Worm (Caenorhabditis elegans) whole organism, early embryonic: Measurements from ENCODE around the gene B0495.5.

ENCODE experiments used
- B0310.2 ChIP-seq: sonication (generic microtip); optimal IDR thresholded peaks from 2 replicates; lab custom pipeline; 2016; ENCODE audit warnings: mild to moderate bottlenecking, missing genetic modification characterization, missing compliant biosample characterization
- F13C5.2 ChIP-seq: sonication (generic microtip); optimal IDR thresholded peaks from 2 replicates; lab custom pipeline; 2017; ENCODE audit warnings: mild to moderate bottlenecking, missing genetic modification characterization, inconsistent platforms, missing compliant biosample characterization
- ama-1 ChIP-seq: fragments of 150-350 bp; optimal IDR thresholded peaks from 2 replicates; lab custom pipeline; 2014
- ceh-36 ChIP-seq: sonication (generic microtip); optimal IDR thresholded peaks from 2 replicates; lab custom pipeline; 2016; ENCODE audit warnings: missing genetic modification characterization, inconsistent platforms, missing compliant biosample characterization
- ets-7 ChIP-seq: sonication (generic microtip); optimal IDR thresholded peaks from 2 replicates; lab custom pipeline; 2016; ENCODE audit warnings: missing genotype, missing genetic modification characterization, missing compliant biosample characterization
- flt-1 ChIP-seq: fragments of 200-800 bp; sonication (Bioruptor generic); IDR thresholded peaks from 2 replicates; pipeline ENCODE4 v1.3.6; 2022; ENCODE audit warnings: missing genetic modification characterization, missing compliant biosample characterization
- hmbx-1 ChIP-seq: sonication (generic microtip); optimal IDR thresholded peaks from 2 replicates; lab custom pipeline; 2016; ENCODE audit warnings: mild to moderate bottlenecking, missing genetic modification characterization, missing compliant biosample characterization
- hnd-1 ChIP-seq: sonication (generic microtip); optimal IDR thresholded peaks from 2 replicates; lab custom pipeline; 2016; ENCODE audit warnings: missing genetic modification characterization, missing compliant biosample characterization
- scrt-1 ChIP-seq: fragments of 200-800 bp; sonication (Bioruptor generic); IDR thresholded peaks from 2 replicates; pipeline ENCODE4 v1.3.6; 2022; ENCODE audit warnings: missing genetic modification characterization, missing compliant biosample characterization
- sea-1 ChIP-seq: fragments of 200-800 bp; sonication (Bioruptor generic); conservative IDR thresholded peaks from 2 replicates; pipeline ENCODE4 v1.3.6; 2022; ENCODE audit warnings: missing genetic modification characterization, missing compliant biosample characterization
- tbx-11 ChIP-seq: fragments of 200-800 bp; sonication (Bioruptor generic); IDR thresholded peaks from 2 replicates; pipeline ENCODE4 v1.3.6; 2022; ENCODE audit warnings: missing genetic modification characterization, missing compliant biosample characterization
- tbx-37 ChIP-seq: fragments of 200-800 bp; sonication (Bioruptor generic); conservative IDR thresholded peaks from 2 replicates; pipeline ENCODE4 v1.3.6; 2022; ENCODE audit warnings: missing genetic modification reagents, missing genetic modification characterization, missing compliant biosample characterization
- tra-4 ChIP-seq: sonication (generic microtip); optimal IDR thresholded peaks from 2 replicates; lab custom pipeline; 2017; ENCODE audit warnings: missing genetic modification characterization, missing compliant biosample characterization

DNA sequence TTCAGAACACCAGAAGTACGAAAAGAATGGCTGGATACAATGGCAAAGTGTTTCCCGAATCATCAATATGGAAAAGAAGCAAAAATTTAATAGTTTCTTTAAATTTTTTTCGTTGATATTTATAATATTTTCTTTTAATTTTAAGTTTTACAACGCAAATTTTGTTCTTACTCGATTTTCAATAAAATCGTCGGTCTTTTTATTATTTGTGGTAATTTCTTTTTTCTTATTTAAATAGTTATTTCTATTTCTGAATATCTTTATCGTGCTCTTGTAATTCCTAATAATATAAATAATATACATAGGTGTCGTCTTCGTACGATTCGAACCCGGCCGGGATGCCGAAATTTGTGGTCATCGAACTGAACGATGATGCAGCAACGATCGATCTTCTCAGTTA is 26.6 kb downstream of the B0495.5 start, which contains the start of gene lir-1:
- TF ChIP-seq hmbx-1 (tag; lab: Kevin White, UChicago) (no peak), B0310.2 (tag; lab: Kevin White, UChicago) (no peak), tbx-37 (no peak), scrt-1 (GFP tag; lab: Robert Waterston, UW) (no peak), ama-1 (lab: Kevin White, UChicago) (no peak), ets-7 (tag; lab: Kevin White, UChicago) (no peak), F13C5.2 (tag; lab: Kevin White, UChicago) (no peak), tbx-11 (GFP tag; lab: Robert Waterston, UW) (no peak), flt-1 (GFP tag; lab: Robert Waterston, UW) (no peak), tra-4 (no peak), ceh-36 (no peak), sea-1 (GFP tag; lab: Robert Waterston, UW) (no peak), hnd-1 (tag; lab: Kevin White, UChicago) (no peak)
